Worm (Caenorhabditis elegans) whole organism, L2 larva: ENCODE results near the gene srbc-23.

Source experiments
- C34F6.9 ChIP-seq: fragments of 150-350 bp; optimal IDR thresholded peaks from 2 replicates; lab custom pipeline; 2014; ENCODE audit warnings: missing biosample characterization, missing genetic modification characterization
- F13H6.1 ChIP-seq: sonication (generic microtip); optimal IDR thresholded peaks from 2 replicates; lab custom pipeline; 2016; ENCODE audit warnings: missing genetic modification characterization, missing compliant biosample characterization
- R02D3.7 ChIP-seq: fragments of 150-350 bp; optimal IDR thresholded peaks from 2 replicates; lab custom pipeline; 2014; ENCODE audit warnings: missing biosample characterization, missing genetic modification characterization
- Y55F3AM.14 ChIP-seq: fragments of 200-800 bp; sonication (Bioruptor generic); optimal IDR thresholded peaks from 2 replicates; lab custom pipeline; 2018; ENCODE audit warnings: mild to moderate bottlenecking, missing genetic modification characterization, missing compliant biosample characterization
- ZK546.5 ChIP-seq: sonication (generic microtip); optimal IDR thresholded peaks from 2 replicates; lab custom pipeline; 2017; ENCODE audit warnings: missing biosample characterization, missing genetic modification characterization
- alr-1 ChIP-seq: fragments of 150-350 bp; optimal IDR thresholded peaks from 2 replicates; lab custom pipeline; 2014; ENCODE audit warnings: missing biosample characterization, missing genetic modification characterization
- aly-2 ChIP-seq: fragments of 150-350 bp; optimal IDR thresholded peaks from 2 replicates; lab custom pipeline; 2014; ENCODE audit warnings: missing biosample characterization, missing genetic modification characterization
- ama-1 ChIP-seq: fragments of 150-350 bp; optimal IDR thresholded peaks from 2 replicates; lab custom pipeline; 2018; ENCODE audit warnings: inconsistent platforms
- ceh-16 ChIP-seq: fragments of 150-350 bp; optimal IDR thresholded peaks from 2 replicates; lab custom pipeline; 2014; ENCODE audit warnings: missing biosample characterization, missing genetic modification characterization
- ceh-82 ChIP-seq: fragments of 150-350 bp; optimal IDR thresholded peaks from 2 replicates; lab custom pipeline; 2014; ENCODE audit warnings: missing biosample characterization, missing genetic modification characterization
- crh-2 ChIP-seq: sonication (generic microtip); optimal IDR thresholded peaks from 2 replicates; lab custom pipeline; 2017; ENCODE audit warnings: missing biosample characterization, missing genetic modification characterization
- dmd-4 ChIP-seq: sonication (generic microtip); optimal IDR thresholded peaks from 2 replicates; lab custom pipeline; 2017; ENCODE audit warnings: missing biosample characterization, missing genetic modification characterization
- egl-27 ChIP-seq: sonication (generic microtip); optimal IDR thresholded peaks from 3 replicates; lab custom pipeline; 2017; ENCODE audit warnings: missing biosample characterization, missing genetic modification reagents, missing genetic modification characterization
- elt-3 ChIP-seq: sonication (generic microtip); optimal IDR thresholded peaks from 2 replicates; lab custom pipeline; 2017; ENCODE audit warnings: missing biosample characterization, missing genetic modification characterization
- gmeb-1 ChIP-seq: fragments of 150-350 bp; optimal IDR thresholded peaks from 2 replicates; lab custom pipeline; 2014; ENCODE audit warnings: missing biosample characterization, missing genetic modification characterization
- lin-13 ChIP-seq: fragments of 150-350 bp; optimal IDR thresholded peaks from 2 replicates; lab custom pipeline; 2014; ENCODE audit warnings: missing biosample characterization, missing genetic modification reagents, missing genetic modification characterization
- lin-39 ChIP-seq: fragments of 150-350 bp; optimal IDR thresholded peaks from 2 replicates; lab custom pipeline; 2014; ENCODE audit warnings: missing biosample characterization, missing genetic modification reagents, missing genetic modification characterization
- lsy-2 ChIP-seq, 2 experiments: fragments of 150-350 bp in 1 of 2; sonication (generic microtip) in 1 of 2; optimal IDR thresholded peaks; 2 replicates each; lab custom pipeline; 2014 to 2017; ENCODE audit warnings: missing biosample characterization in 2 of 2, missing genetic modification characterization in 2 of 2
- mab-5 ChIP-seq: fragments of 150-350 bp; optimal IDR thresholded peaks from 2 replicates; lab custom pipeline; 2014; ENCODE audit warnings: missing biosample characterization, missing genetic modification characterization
- mbf-1 ChIP-seq: sonication (generic microtip); optimal IDR thresholded peaks from 2 replicates; lab custom pipeline; 2017; ENCODE audit warnings: missing biosample characterization, missing genetic modification characterization
- mdl-1 ChIP-seq, 2 experiments: fragments of 150-350 bp in 1 of 2; sonication (generic microtip) in 1 of 2; optimal IDR thresholded peaks; 2 replicates each; lab custom pipeline; 2017; ENCODE audit warnings: missing biosample characterization in 2 of 2, missing genetic modification characterization in 2 of 2
- nhr-10 ChIP-seq: sonication (generic microtip); optimal IDR thresholded peaks from 2 replicates; lab custom pipeline; 2017; ENCODE audit warnings: missing biosample characterization, missing genetic modification characterization
- nhr-11 ChIP-seq: fragments of 150-350 bp; optimal IDR thresholded peaks from 2 replicates; lab custom pipeline; 2014; ENCODE audit warnings: missing biosample characterization, missing genetic modification characterization
- nhr-12 ChIP-seq: fragments of 150-350 bp; optimal IDR thresholded peaks from 2 replicates; lab custom pipeline; 2014; ENCODE audit warnings: missing biosample characterization, missing genetic modification characterization
- nhr-21 ChIP-seq: fragments of 150-350 bp; optimal IDR thresholded peaks from 2 replicates; lab custom pipeline; 2014; ENCODE audit warnings: missing biosample characterization, missing genetic modification characterization
- nhr-23 ChIP-seq: fragments of 150-350 bp; optimal IDR thresholded peaks from 2 replicates; lab custom pipeline; 2014; ENCODE audit warnings: missing biosample characterization, missing genetic modification reagents, missing genetic modification characterization
- nhr-237 ChIP-seq: fragments of 150-350 bp; optimal IDR thresholded peaks from 2 replicates; lab custom pipeline; 2014; ENCODE audit warnings: missing biosample characterization, missing genetic modification characterization
- nhr-25 ChIP-seq: fragments of 150-350 bp; sonication (generic microtip); optimal IDR thresholded peaks from 3 replicates; lab custom pipeline; 2014; ENCODE audit warnings: missing biosample characterization, missing genetic modification characterization
- nhr-6 ChIP-seq: fragments of 150-350 bp; optimal IDR thresholded peaks from 2 replicates; lab custom pipeline; 2014; ENCODE audit warnings: missing biosample characterization, missing genetic modification characterization
- nhr-77 ChIP-seq: fragments of 150-350 bp; optimal IDR thresholded peaks from 2 replicates; lab custom pipeline; 2014; ENCODE audit warnings: missing biosample characterization, missing genetic modification characterization
- peb-1 ChIP-seq: fragments of 150-350 bp; optimal IDR thresholded peaks from 2 replicates; lab custom pipeline; 2014; ENCODE audit warnings: missing biosample characterization, missing genetic modification characterization
- sma-3 ChIP-seq: sonication (generic microtip); optimal IDR thresholded peaks from 2 replicates; lab custom pipeline; 2016; ENCODE audit warnings: missing genetic modification reagents, missing genetic modification characterization, missing compliant biosample characterization
- snpc-4 ChIP-seq: fragments of 150-350 bp; optimal IDR thresholded peaks from 2 replicates; lab custom pipeline; 2014; ENCODE audit warnings: missing biosample characterization, missing genetic modification characterization
- unc-39 ChIP-seq: fragments of 150-350 bp; optimal IDR thresholded peaks from 2 replicates; lab custom pipeline; 2014; ENCODE audit warnings: missing biosample characterization, missing genetic modification characterization
- unc-55 ChIP-seq: fragments of 150-350 bp; sonication (generic microtip); optimal IDR thresholded peaks from 3 replicates; lab custom pipeline; 2014; ENCODE audit warnings: missing biosample characterization, missing genetic modification reagents, missing genetic modification characterization
- zag-1 ChIP-seq: fragments of 150-350 bp; optimal IDR thresholded peaks from 2 replicates; lab custom pipeline; 2014; ENCODE audit warnings: missing biosample characterization, missing genetic modification characterization
- ztf-1 ChIP-seq: fragments of 200-800 bp; sonication (Bioruptor generic); conservative IDR thresholded peaks from 2 replicates; pipeline ENCODE4 v1.3.6; 2022; ENCODE audit warnings: missing genetic modification characterization, missing compliant biosample characterization
- ztf-11 ChIP-seq: sonication (generic microtip); optimal IDR thresholded peaks from 2 replicates; lab custom pipeline; 2017; ENCODE audit warnings: missing biosample characterization, missing genetic modification characterization

srbc-23 gene

DNA sequence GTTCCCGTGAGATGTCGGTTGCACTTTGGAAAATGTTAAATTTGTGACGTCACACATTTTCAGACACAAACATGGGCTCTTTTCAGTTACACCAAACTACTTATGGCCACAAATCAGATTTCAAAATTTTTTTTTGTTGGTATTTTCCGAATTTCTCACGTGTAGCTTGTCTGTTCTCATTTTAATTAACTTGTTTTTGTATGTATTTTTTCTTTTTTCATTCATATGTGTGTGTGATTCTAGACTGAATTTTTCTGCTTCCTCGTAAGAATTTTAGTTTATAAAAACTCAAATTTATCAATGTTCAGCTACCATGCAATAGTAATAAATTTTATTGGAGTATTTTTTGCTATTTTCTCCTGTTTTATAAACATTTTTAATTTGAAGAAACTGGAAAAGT lies 3.5 kb downstream of the srbc-23 start, which contains the start of gene srbc-22:
srbc-22 (plus strand) TSS at position 301 of the 400 bp plus-strand sequence.
- TF ChIP-seq dmd-4 (tag; lab: Kevin White, UChicago) (no peak), mbf-1 (no peak), nhr-237 (tag; lab: Kevin White, UChicago) (no peak), F13H6.1 (no peak), nhr-12 (tag; lab: Kevin White, UChicago) (no peak), mab-5 (no peak), R02D3.7 (no peak), lsy-2 (tag; optimal IDR thresholded peaks at IDR 0.05; lab: Kevin White, UChicago) (no peak), nhr-21 (no peak), gmeb-1 (tag; lab: Kevin White, UChicago) (no peak)

- TF ChIP-seq unc-39 = no peak
- TF ChIP-seq nhr-21 = no peak
- no peak for TF ChIP-seq elt-3 (tag; lab: Kevin White, UChicago)
- TF ChIP-seq nhr-237 (tag; lab: Kevin White, UChicago) = no peak
- no peak for TF ChIP-seq nhr-12 (tag; lab: Kevin White, UChicago)
- no peak for TF ChIP-seq ceh-82 (tag; lab: Kevin White, UChicago)
- TF ChIP-seq nhr-77 (tag; lab: Kevin White, UChicago) = no peak
- TF ChIP-seq, all 48 proteins: peak for 0
These were observed 6.0 kb downstream of the srbc-23 start, which contains the start of gene C45H4.14 for ce11 chrV:2159331-2159730. C45H4.14 (minus strand) TSS chrV:2159431.

ce11 chrV:2163735-2164134 lies 10.4 kb downstream of the srbc-23 start, which contains the start of gene str-255:
str-255 (minus strand) TSS chrV:2163835.
- TF ChIP-seq elt-3 (tag; lab: Kevin White, UChicago) (no peak), nhr-10 (tag; lab: Kevin White, UChicago) (no peak), ceh-16 (tag; lab: Kevin White, UChicago) (no peak), alr-1 (tag; lab: Kevin White, UChicago) (no peak), mdl-1 (tag; optimal IDR thresholded peaks at IDR 0.05; lab: Kevin White, UChicago) (no peak), C34F6.9 (tag; lab: Kevin White, UChicago) (no peak), ZK546.5 (tag; lab: Kevin White, UChicago) (no peak), egl-27 (tag; lab: Kevin White, UChicago) (no peak), peb-1 (tag; lab: Kevin White, UChicago) (no peak), unc-55 (GFP tag; lab: Kevin White, UChicago) (no peak), ceh-82 (tag; lab: Kevin White, UChicago) (no peak), crh-2 (no peak), sma-3 (GFP tag; lab: Kevin White, UChicago) (no peak), lin-39 (tag; lab: Kevin White, UChicago) (no peak)

DNA sequence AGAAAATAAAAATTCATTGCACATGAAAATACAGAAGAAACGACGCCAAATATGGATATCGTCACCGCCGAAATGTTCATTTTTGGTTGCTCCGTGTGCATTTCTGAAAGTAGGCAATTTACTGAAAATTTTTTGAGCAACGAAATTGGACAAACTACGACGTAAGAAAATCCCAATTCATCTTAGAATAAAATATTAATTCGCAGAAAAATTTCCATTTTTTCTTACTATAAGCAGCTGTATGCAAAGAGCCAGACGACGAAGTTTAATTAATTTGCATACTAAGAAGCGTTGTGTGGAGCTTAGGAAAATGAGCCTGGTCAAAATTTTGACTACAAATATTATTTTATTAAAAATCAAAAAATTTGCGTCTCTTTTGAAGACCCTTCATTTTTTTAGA lies 13.3 kb downstream of the srbc-23 start, which contains the start of gene srbc-19:
srbc-19 (minus strand) TSS at position 101 of the 400 bp plus-strand sequence.
- TF ChIP-seq lin-13 (GFP tag; lab: Kevin White, UChicago) (no peak), nhr-25 (no peak), nhr-11 (tag; lab: Kevin White, UChicago) (no peak), alr-1 (tag; lab: Kevin White, UChicago) (no peak), snpc-4 (no peak), ama-1 (lab: Kevin White, UChicago) (no peak), Y55F3AM.14 (GFP tag; lab: Kevin White, UChicago) (no peak), sma-3 (GFP tag; lab: Kevin White, UChicago) (no peak), unc-39 (no peak), ztf-11 (no peak), nhr-77 (tag; lab: Kevin White, UChicago) (no peak), nhr-12 (tag; lab: Kevin White, UChicago) (no peak), crh-2 (no peak)

- TF ChIP-seq unc-39 (no peak), alr-1 (tag; lab: Kevin White, UChicago) (no peak), crh-2 (no peak), mdl-1 (tag; optimal IDR thresholded peaks at IDR 0.05; lab: Kevin White, UChicago) (no peak), R02D3.7 (no peak), elt-3 (tag; lab: Kevin White, UChicago) (no peak), nhr-25 (no peak), snpc-4 (no peak), egl-27 (tag; lab: Kevin White, UChicago) (no peak), zag-1 (tag; lab: Kevin White, UChicago) (no peak), nhr-10 (tag; lab: Kevin White, UChicago) (no peak), aly-2 (tag; lab: Kevin White, UChicago) (no peak), nhr-23 (tag; lab: Kevin White, UChicago) (no peak), nhr-6 (no peak), ztf-11 (no peak), lin-13 (GFP tag; lab: Kevin White, UChicago) (no peak), ztf-1 (GFP tag; lab: Robert Waterston, UW) (no peak), nhr-77 (tag; lab: Kevin White, UChicago) (no peak), ceh-82 (tag; lab: Kevin White, UChicago) (no peak)
These were observed 21.1 kb downstream of the srbc-23 start for ce11 chrV:2174465-2174864.
